Fruit fly (Drosophila melanogaster) whole organism, pupa: ENCODE measurements around the gene stg.
A peak's percentile ranks its signal among the peaks of the same experiment; 100 is the strongest.

Source experiments
- CG10348 ChIP-seq: fragments of 200-800 bp; sonication (Bioruptor generic); IDR thresholded peaks from 2 replicates; pipeline ENCODE4 v1.3.6; 2022; ENCODE audit warnings: missing biosample characterization, missing genetic modification characterization
- CG12605 ChIP-seq: fragments of 200-800 bp; sonication (Bioruptor generic); IDR thresholded peaks from 2 replicates; pipeline ENCODE4 v1.3.6; 2022; ENCODE audit warnings: missing biosample characterization, missing genetic modification characterization
- CG13204 ChIP-seq: fragments of 200-800 bp; sonication (Bioruptor generic); optimal IDR thresholded peaks from 2 replicates; lab custom pipeline; 2018; ENCODE audit warnings: missing biosample characterization, mild to moderate bottlenecking, missing genetic modification characterization, moderate library complexity
- CG14655 ChIP-seq: fragments of 200-800 bp; sonication (Bioruptor generic); optimal IDR thresholded peaks from 3 replicates; lab custom pipeline; 2017; ENCODE audit warnings: mild to moderate bottlenecking, missing biosample characterization, missing genetic modification reagents, missing genetic modification characterization
- CG15710 ChIP-seq: fragments of 200-800 bp; sonication (Bioruptor generic); optimal IDR thresholded peaks from 2 replicates; lab custom pipeline; 2018; ENCODE audit warnings: missing biosample characterization, mild to moderate bottlenecking, missing genetic modification characterization, moderate library complexity
- CG17806 ChIP-seq: fragments of 200-800 bp; sonication (Bioruptor generic); optimal IDR thresholded peaks from 2 replicates; lab custom pipeline; 2018; ENCODE audit warnings: missing biosample characterization, mild to moderate bottlenecking, missing genetic modification characterization, moderate library complexity
- CG32121 ChIP-seq: fragments of 200-800 bp; sonication (Bioruptor generic); IDR thresholded peaks from 2 replicates; pipeline ENCODE4 v1.3.6; 2022; ENCODE audit warnings: missing biosample characterization, missing genetic modification characterization
- CG34367 ChIP-seq: fragments of 200-800 bp; sonication (Bioruptor generic); optimal IDR thresholded peaks from 2 replicates; lab custom pipeline; 2018; ENCODE audit warnings: missing biosample characterization, mild to moderate bottlenecking, missing genetic modification characterization
- CG4496 ChIP-seq: fragments of 200-800 bp; sonication (Bioruptor generic); IDR thresholded peaks from 3 replicates; pipeline ENCODE4 v1.3.6; 2022; ENCODE audit warnings: missing biosample characterization, missing genetic modification characterization
- CG8159 ChIP-seq: fragments of 200-800 bp; sonication (Bioruptor generic); optimal IDR thresholded peaks from 3 replicates; lab custom pipeline; 2018; ENCODE audit warnings: missing biosample characterization, mild to moderate bottlenecking, missing genetic modification characterization, moderate library complexity
- CG8301 ChIP-seq: fragments of 200-800 bp; sonication (Bioruptor generic); optimal IDR thresholded peaks from 2 replicates; lab custom pipeline; 2018; ENCODE audit warnings: missing biosample characterization, mild to moderate bottlenecking, missing genetic modification characterization
- CG9948 ChIP-seq: fragments of 200-800 bp; sonication (Bioruptor generic); optimal IDR thresholded peaks from 2 replicates; lab custom pipeline; 2018; ENCODE audit warnings: missing biosample characterization, mild to moderate bottlenecking, missing genetic modification characterization, moderate library complexity
- D1 ChIP-seq: fragments of 200-800 bp; sonication (Bioruptor generic); optimal IDR thresholded peaks from 2 replicates; lab custom pipeline; 2018; ENCODE audit warnings: missing biosample characterization, mild to moderate bottlenecking, missing genetic modification characterization, moderate library complexity
- EcR ChIP-seq: fragments of 200-800 bp; sonication (Bioruptor generic); optimal IDR thresholded peaks from 3 replicates; lab custom pipeline; 2019; ENCODE audit warnings: missing biosample characterization, missing genetic modification characterization, mild to moderate bottlenecking, moderate library complexity, missing genetic modification reagents
- Ets98B ChIP-seq: fragments of 200-800 bp; sonication (Bioruptor generic); IDR thresholded peaks from 2 replicates; pipeline ENCODE4 v1.3.6; 2022; ENCODE audit warnings: missing biosample characterization, missing genetic modification characterization
- Pif1A ChIP-seq: fragments of 200-800 bp; sonication (Bioruptor generic); optimal IDR thresholded peaks from 3 replicates; lab custom pipeline; 2016; ENCODE audit warnings: missing biosample characterization, missing genetic modification characterization
- Pif1B ChIP-seq: fragments of 200-800 bp; sonication (Bioruptor generic); optimal IDR thresholded peaks from 3 replicates; lab custom pipeline; 2016; ENCODE audit warnings: missing biosample characterization, missing genetic modification characterization
- Snoo ChIP-seq: fragments of 200-800 bp; sonication (Bioruptor generic); optimal IDR thresholded peaks from 3 replicates; lab custom pipeline; 2017; ENCODE audit warnings: missing biosample characterization, mild to moderate bottlenecking, missing genetic modification characterization, inconsistent platforms
- fd96Ca ChIP-seq: fragments of 200-800 bp; sonication (Bioruptor generic); IDR thresholded peaks from 3 replicates; pipeline ENCODE4 v1.3.6; 2022; ENCODE audit warnings: missing biosample characterization, missing genetic modification characterization
- gl ChIP-seq: fragments of 200-800 bp; sonication (Bioruptor generic); optimal IDR thresholded peaks from 2 replicates; lab custom pipeline; 2018; ENCODE audit warnings: missing biosample characterization, mild to moderate bottlenecking, missing genetic modification characterization
- rn ChIP-seq: fragments of 200-800 bp; sonication (Bioruptor generic); IDR thresholded peaks from 2 replicates; pipeline ENCODE4 v1.3.6; 2022; ENCODE audit warnings: missing biosample characterization, missing genetic modification characterization

Gene stg

dm6 chr3R:29293457-29293856 lies 37.9 kb upstream of the stg start:
- no peak for TF ChIP-seq CG32121
- no peak for TF ChIP-seq Pif1A (GFP tag; lab: Kevin White, UChicago)
- TF ChIP-seq Pif1B (GFP tag; lab: Kevin White, UChicago) = no peak
- TF ChIP-seq EcR = no peak

- TF ChIP-seq gl = no peak
- TF ChIP-seq CG13204 (GFP tag; lab: Kevin White, UChicago) = no peak
- TF ChIP-seq CG4496 = no peak
- no peak for TF ChIP-seq D1 (tag; lab: Kevin White, UChicago)
These were observed 36.3 kb upstream of the stg start for dm6 chr3R:29291932-29292331.

dm6 chr3R:29290588-29291530 lies 35.3 kb upstream of the stg start:
- peak; percentile 56 for TF ChIP-seq CG8301 (tag; lab: Kevin White, UChicago)
- TF ChIP-seq fd96Ca (GFP tag; lab: Robert Waterston, UW) = peak; percentile 66; the same call in 2 of the 3 replicates
- TF ChIP-seq Pif1A (GFP tag; lab: Kevin White, UChicago) = peak; percentile 2
- peak; percentile 62 for TF ChIP-seq CG9948 (tag; lab: Kevin White, UChicago)
- peak; percentile 80 for TF ChIP-seq CG4496
- no peak for TF ChIP-seq CG13204 (GFP tag; lab: Kevin White, UChicago)
- no peak for TF ChIP-seq Snoo (tag; lab: Kevin White, UChicago)
- peak; percentile 75 for TF ChIP-seq CG8159 (tag; lab: Kevin White, UChicago)
- peak; percentile 71 for TF ChIP-seq CG17806
- TF ChIP-seq CG14655 (GFP tag; lab: Kevin White, UChicago) = peak; percentile 72
- no peak for TF ChIP-seq CG34367
- TF ChIP-seq gl = peak; percentile 19
- no peak for TF ChIP-seq CG12605
- TF ChIP-seq CG15710 = peak; percentile 56
- no peak for TF ChIP-seq CG10348 (GFP tag; lab: Robert Waterston, UW)
- TF ChIP-seq EcR = no peak
- peak; percentile 50 for TF ChIP-seq Pif1B (GFP tag; lab: Kevin White, UChicago)
- no peak for TF ChIP-seq D1 (tag; lab: Kevin White, UChicago)
- TF ChIP-seq Ets98B (GFP tag; lab: Robert Waterston, UW) = peak; percentile 66
- no peak for TF ChIP-seq CG32121
- peak; percentile 37; the same call in 1 of the 2 replicates for TF ChIP-seq rn

- TF ChIP-seq CG13204 (GFP tag; lab: Kevin White, UChicago) = peak; percentile 54
- peak; percentile 57; the same call in 1 of the 3 replicates for TF ChIP-seq CG4496
- TF ChIP-seq CG10348 (GFP tag; lab: Robert Waterston, UW) = no peak
- peak; percentile 30 for TF ChIP-seq EcR
- TF ChIP-seq fd96Ca (GFP tag; lab: Robert Waterston, UW) = 0 out of 3 replicates have a peak, but pooled peaks have one; percentile 31
- peak; percentile 28 for TF ChIP-seq CG14655 (GFP tag; lab: Kevin White, UChicago)
- no peak for TF ChIP-seq CG32121
These were observed 31.8 kb upstream of the stg start for dm6 chr3R:29287320-29287957.

- TF ChIP-seq CG10348 (GFP tag; lab: Robert Waterston, UW) (no peak), CG8159 (tag; lab: Kevin White, UChicago) (no peak), CG14655 (GFP tag; lab: Kevin White, UChicago) (no peak), CG4496 (no peak), CG8301 (tag; lab: Kevin White, UChicago) (no peak), CG32121 (no peak), CG9948 (tag; lab: Kevin White, UChicago) (no peak), CG17806 (no peak), Pif1A (GFP tag; lab: Kevin White, UChicago) (no peak), CG15710 (no peak), CG34367 (no peak), gl (no peak), EcR (no peak), Snoo (tag; lab: Kevin White, UChicago) (no peak), D1 (tag; lab: Kevin White, UChicago) (no peak), CG12605 (no peak)
- TF ChIP-seq, all 21 proteins: peak for 0
These were observed 28.7 kb upstream of the stg start for dm6 chr3R:29284315-29284714.

- peak; percentile 32 for TF ChIP-seq CG8159 (tag; lab: Kevin White, UChicago)
- peak; percentile 73 for TF ChIP-seq EcR
- TF ChIP-seq CG17806 = peak; percentile 29
- TF ChIP-seq CG14655 (GFP tag; lab: Kevin White, UChicago) = peak; percentile 62
- TF ChIP-seq rn = no peak
- peak; percentile 38 for TF ChIP-seq gl
- peak; percentile 44 for TF ChIP-seq CG9948 (tag; lab: Kevin White, UChicago)
- TF ChIP-seq CG13204 (GFP tag; lab: Kevin White, UChicago) = peak; percentile 0
- no peak for TF ChIP-seq CG8301 (tag; lab: Kevin White, UChicago)
- TF ChIP-seq CG4496 = peak; percentile 76; the same call in 2 of the 3 replicates
- no peak for TF ChIP-seq CG10348 (GFP tag; lab: Robert Waterston, UW)
- TF ChIP-seq CG34367 = peak; percentile 25
These were observed 27.5 kb upstream of the stg start for dm6 chr3R:29282939-29283616.
